Fruit fly (Drosophila melanogaster): Measurements from ENCODE around the gene MED17.
A peak's percentile ranks its signal among the peaks of the same experiment; 100 is the strongest.

The MED17 gene

dm6 chr3R:18220211-18220749 lies 31.4 kb downstream of the MED17 start, which contains the start of the genes CG7988 and CG7183 (continued):
- TF ChIP-seq CG12071 (GFP tag; optimal IDR thresholded peaks at IDR 0.05) (peak; percentile 83), Gug (GFP tag; IDR thresholded peaks at IDR 0.05) (peak; percentile 95), CG7556 (GFP tag; optimal IDR thresholded peaks at IDR 0.05) (peak; percentile 97), dmrt11E (tag; optimal IDR thresholded peaks at IDR 0.05) (peak; percentile 99), sug (tag; optimal IDR thresholded peaks at IDR 0.05) (peak; percentile 96), Sry-δ (GFP tag; optimal IDR thresholded peaks at IDR 0.05) (peak; percentile 68), grn (GFP tag; optimal IDR thresholded peaks at IDR 0.05) (no peak), seq (GFP tag; IDR thresholded peaks at IDR 0.05) (peak; percentile 96), CG17385 (GFP tag; optimal IDR thresholded peaks at IDR 0.05) (peak; percentile 100), CG7745 (tag; optimal IDR thresholded peaks at IDR 0.05) (peak; percentile 90), Deaf1 (tag; optimal IDR thresholded peaks at IDR 0.05) (peak; percentile 84), CG13296 (GFP tag; optimal IDR thresholded peaks at IDR 0.05) (peak; percentile 94), CG11696 (GFP tag; IDR thresholded peaks at IDR 0.05) (peak; percentile 93), Lhr (GFP tag; optimal IDR thresholded peaks at IDR 0.05) (peak; percentile 94), shn (GFP tag; optimal IDR thresholded peaks at IDR 0.05) (peak; percentile 90), twi (tag; optimal IDR thresholded peaks at IDR 0.05) (peak; percentile 97), cad (GFP tag; optimal IDR thresholded peaks at IDR 0.05) (no peak), p53 (GFP tag; optimal IDR thresholded peaks at IDR 0.05) (peak; percentile 70), salm (tag; optimal IDR thresholded peaks at IDR 0.05) (peak; percentile 97), dpn (GFP tag; optimal IDR thresholded peaks at IDR 0.05) (peak; percentile 96 to 99), CG6254 (GFP tag; optimal IDR thresholded peaks at IDR 0.05) (peak; percentile 87), bab2 (GFP tag; optimal IDR thresholded peaks at IDR 0.05) (peak; percentile 98), D (optimal IDR thresholded peaks at IDR 0.05) (no peak), D (GFP tag; optimal IDR thresholded peaks at IDR 0.05) (peak; percentile 94), ERR (GFP tag; optimal IDR thresholded peaks at IDR 0.05) (peak; percentile 85), CG17568 (GFP tag; optimal IDR thresholded peaks at IDR 0.05) (no peak), wek (GFP tag; optimal IDR thresholded peaks at IDR 0.05) (peak; percentile 68), CG7271 (tag; optimal IDR thresholded peaks at IDR 0.05) (peak; percentile 96), sqz (GFP tag; optimal IDR thresholded peaks at IDR 0.05) (peak; percentile 90), B-H1 (GFP tag; IDR thresholded peaks at IDR 0.05) (peak; percentile 98), tgo (GFP tag; IDR thresholded peaks at IDR 0.05) (peak; percentile 99), Camta (GFP tag; optimal IDR thresholded peaks at IDR 0.05) (peak; percentile 96), fru (optimal IDR thresholded peaks at IDR 0.05) (no peak), CG14050 (GFP tag; IDR thresholded peaks at IDR 0.05) (peak; percentile 96), bcd (GFP tag; optimal IDR thresholded peaks at IDR 0.05) (peak; percentile 96), HHEX (GFP tag; optimal IDR thresholded peaks at IDR 0.05) (peak; percentile 92), zf30C (GFP tag; optimal IDR thresholded peaks at IDR 0.05) (peak; percentile 99), zfh2 (GFP tag; optimal IDR thresholded peaks at IDR 0.05) (peak; percentile 91), slou (GFP tag; optimal IDR thresholded peaks at IDR 0.05) (peak; percentile 92), CG7928 (GFP tag; optimal IDR thresholded peaks at IDR 0.05) (peak; percentile 62), zen (tag; optimal IDR thresholded peaks at IDR 0.05) (peak; percentile 98), CG11560 (tag; IDR thresholded peaks at IDR 0.05) (peak; percentile 90), CG18262 (tag; optimal IDR thresholded peaks at IDR 0.05) (peak; percentile 99), Fer2 (tag; optimal IDR thresholded peaks at IDR 0.05) (peak; percentile 95), Hr78 (GFP tag; optimal IDR thresholded peaks at IDR 0.05) (peak in 1 of 2 experiments; percentile 92), ems (GFP tag; optimal IDR thresholded peaks at IDR 0.05) (peak; percentile 93), cwo (GFP tag; optimal IDR thresholded peaks at IDR 0.05) (peak; percentile 90), ash1 (GFP tag; optimal IDR thresholded peaks at IDR 0.05) (no peak), sc (optimal IDR thresholded peaks at IDR 0.05) (no peak), sc (GFP tag; optimal IDR thresholded peaks at IDR 0.05) (peak; percentile 97), ac (GFP tag; optimal IDR thresholded peaks at IDR 0.05) (peak; percentile 79)
